Fruit fly (Drosophila melanogaster) whole organism, embryonic: Measurements from ENCODE around the gene CG8119.

Experiments
- Fer2 ChIP-seq: fragments of 200-800 bp; sonication (Bioruptor generic); optimal IDR thresholded peaks from 2 replicates; lab custom pipeline; 2018; ENCODE audit warnings: missing biosample characterization, mild to moderate bottlenecking, missing genetic modification characterization, moderate library complexity
- pzg ChIP-seq: fragments of 200-800 bp; sonication (Bioruptor generic); optimal IDR thresholded peaks from 3 replicates; lab custom pipeline; 2018; ENCODE audit warnings: missing biosample characterization, mild to moderate bottlenecking, missing genetic modification characterization, moderate library complexity

CG8119 gene

dm6 chrX:15712409-15712808 lies 50.0 kb downstream of the CG8119 start, which contains the start of gene HUWE1 (continued):
- TF ChIP-seq Fer2 (tag; lab: Kevin White, UChicago) (no peak), pzg (GFP tag; lab: Kevin White, UChicago) (peak; percentile 92)
- TF ChIP-seq, all 482 proteins: peak for 107
